Fruit fly (Drosophila melanogaster) whole organism, pupa: ENCODE measurements around the gene CG8813.
A peak's percentile ranks its signal among the peaks of the same experiment; 100 is the strongest.

ENCODE experiments used
- CG32121 ChIP-seq: fragments of 200-800 bp; sonication (Bioruptor generic); IDR thresholded peaks from 2 replicates; pipeline ENCODE4 v1.3.6; 2022; ENCODE audit warnings: missing biosample characterization, missing genetic modification characterization
- CG34367 ChIP-seq: fragments of 200-800 bp; sonication (Bioruptor generic); optimal IDR thresholded peaks from 2 replicates; lab custom pipeline; 2018; ENCODE audit warnings: missing biosample characterization, mild to moderate bottlenecking, missing genetic modification characterization
- EcR ChIP-seq: fragments of 200-800 bp; sonication (Bioruptor generic); optimal IDR thresholded peaks from 3 replicates; lab custom pipeline; 2019; ENCODE audit warnings: missing biosample characterization, missing genetic modification characterization, mild to moderate bottlenecking, moderate library complexity, missing genetic modification reagents
- Pif1B ChIP-seq: fragments of 200-800 bp; sonication (Bioruptor generic); optimal IDR thresholded peaks from 3 replicates; lab custom pipeline; 2016; ENCODE audit warnings: missing biosample characterization, missing genetic modification characterization
- rn ChIP-seq: fragments of 200-800 bp; sonication (Bioruptor generic); IDR thresholded peaks from 2 replicates; pipeline ENCODE4 v1.3.6; 2022; ENCODE audit warnings: missing biosample characterization, missing genetic modification characterization

dm6 chr2L:2874542-2875194 lies 5.2 kb downstream of the CG8813 start, which contains the start of gene CG8814:
- TF ChIP-seq CG32121 (GFP tag; lab: Robert Waterston, UW) (peak; percentile 63; the same call in 1 of the 2 replicates), Pif1B (GFP tag; lab: Kevin White, UChicago) (peak; percentile 35), EcR (peak; percentile 7), CG34367 (no peak), rn (GFP tag; lab: Robert Waterston, UW) (no peak)
